Worm (Caenorhabditis elegans): ENCODE data around the gene T21D12.14.

DNA sequence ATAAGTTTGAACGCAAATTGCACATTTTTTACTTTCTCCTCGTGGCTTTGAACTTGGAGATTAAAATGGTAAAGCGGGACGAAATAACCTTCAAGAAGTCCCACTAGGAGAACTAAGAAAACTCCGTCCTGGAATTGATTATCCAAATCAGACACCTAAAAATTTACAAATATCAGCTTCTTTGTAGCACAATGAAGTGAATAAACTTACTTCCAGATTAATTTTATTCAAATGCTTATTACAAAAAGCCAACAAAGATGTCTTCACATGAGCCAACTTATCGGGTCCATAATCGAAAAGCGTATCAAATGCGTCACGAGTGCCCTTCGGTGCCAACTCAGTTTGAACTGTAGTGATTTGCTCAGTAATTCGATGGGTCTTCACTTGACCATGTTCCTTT is 25.5 kb downstream of the T21D12.14 start:
- TF ChIP-seq pqm-1 (tag; optimal IDR thresholded peaks at IDR 0.05) (no peak), hlh-6 (tag; optimal IDR thresholded peaks at IDR 0.05) (no peak)
